Worm (Caenorhabditis elegans): ENCODE results near the gene B0252.1.

Gene B0252.1

DNA sequence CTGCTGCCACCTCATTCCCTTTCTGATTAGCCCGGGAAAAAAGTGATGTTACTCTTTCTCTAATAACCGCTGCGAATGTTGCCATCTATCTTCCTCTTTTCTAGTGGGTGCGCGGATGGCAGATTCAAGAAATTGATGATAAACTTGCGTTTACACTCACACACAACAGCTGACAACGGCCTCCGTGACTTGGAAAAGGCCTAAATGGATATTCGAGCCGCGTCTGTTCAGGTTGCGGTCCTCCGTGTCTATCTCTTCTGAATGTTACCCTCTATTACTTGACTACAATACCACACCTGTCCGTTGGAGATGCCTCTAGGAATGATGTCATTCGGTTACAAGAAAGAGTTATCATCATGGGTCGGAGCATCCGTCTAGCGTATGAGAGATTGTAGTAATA, 17.0 kb downstream of the B0252.1 start:
- no peak for TF ChIP-seq ztf-4 (tag; optimal IDR thresholded peaks at IDR 0.05)
- TF ChIP-seq pqm-1 (tag; optimal IDR thresholded peaks at IDR 0.05) = peak; percentile 9

- no peak for TF ChIP-seq nhr-76 (tag; optimal IDR thresholded peaks at IDR 0.05)
- TF ChIP-seq pqm-1 (tag; optimal IDR thresholded peaks at IDR 0.05) = no peak
- TF ChIP-seq jun-1 (tag; optimal IDR thresholded peaks at IDR 0.05) = no peak
- no peak for TF ChIP-seq ceh-82 (tag; optimal IDR thresholded peaks at IDR 0.05)
- no peak for TF ChIP-seq zag-1 (tag; optimal IDR thresholded peaks at IDR 0.05)
- TF ChIP-seq ceh-28 (tag; optimal IDR thresholded peaks at IDR 0.05) = peak; percentile 2
- TF ChIP-seq mdl-1 (tag; optimal IDR thresholded peaks at IDR 0.05) = no peak
- peak; percentile 74 for TF ChIP-seq pha-4 (tag; optimal IDR thresholded peaks at IDR 0.05)
- no peak for TF ChIP-seq lin-15B (tag; optimal IDR thresholded peaks at IDR 0.05)
- no peak for TF ChIP-seq snpc-4 (tag; optimal IDR thresholded peaks at IDR 0.05)
Measured at ce11 chrII:6937057-6937456, 17.6 kb downstream of the B0252.1 start.

DNA sequence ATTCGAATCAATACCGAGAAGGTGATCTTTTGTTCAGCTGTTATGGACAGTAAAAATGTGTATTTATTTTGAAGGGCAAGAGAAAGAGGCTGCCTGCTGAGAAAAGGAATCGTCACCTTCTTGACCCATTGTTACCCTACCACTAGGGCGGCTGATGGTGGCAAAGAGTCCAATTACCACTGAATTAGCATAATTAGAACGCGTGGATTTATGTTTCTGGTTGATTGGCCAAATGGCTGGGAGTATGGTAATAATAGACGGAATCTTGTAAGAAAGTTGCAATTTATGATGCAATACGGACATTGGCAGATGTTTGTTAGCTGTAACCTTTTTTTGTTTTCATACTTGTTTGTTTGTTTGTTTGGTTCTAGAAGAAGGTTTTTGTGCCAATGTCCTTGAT, 20.4 kb downstream of the B0252.1 start:
- no peak for TF ChIP-seq lsy-12 (tag; optimal IDR thresholded peaks at IDR 0.05)
- no peak for TF ChIP-seq ama-1 (optimal IDR thresholded peaks at IDR 0.05)
- no peak for TF ChIP-seq nhr-237 (tag; optimal IDR thresholded peaks at IDR 0.05)
- no peak for TF ChIP-seq egl-5 (tag; optimal IDR thresholded peaks at IDR 0.05)
- no peak for TF ChIP-seq pha-4 (tag; optimal IDR thresholded peaks at IDR 0.05)
- no peak for TF ChIP-seq nhr-43 (tag; optimal IDR thresholded peaks at IDR 0.05; ENCODE audit: poor library complexity, severe bottlenecking)
- TF ChIP-seq ceh-28 (tag; optimal IDR thresholded peaks at IDR 0.05) = no peak
- no peak for TF ChIP-seq jun-1 (tag; optimal IDR thresholded peaks at IDR 0.05)
- no peak for TF ChIP-seq daf-12 (tag; optimal IDR thresholded peaks at IDR 0.05)
- TF ChIP-seq elt-2 (tag; optimal IDR thresholded peaks at IDR 0.05) = no peak

DNA sequence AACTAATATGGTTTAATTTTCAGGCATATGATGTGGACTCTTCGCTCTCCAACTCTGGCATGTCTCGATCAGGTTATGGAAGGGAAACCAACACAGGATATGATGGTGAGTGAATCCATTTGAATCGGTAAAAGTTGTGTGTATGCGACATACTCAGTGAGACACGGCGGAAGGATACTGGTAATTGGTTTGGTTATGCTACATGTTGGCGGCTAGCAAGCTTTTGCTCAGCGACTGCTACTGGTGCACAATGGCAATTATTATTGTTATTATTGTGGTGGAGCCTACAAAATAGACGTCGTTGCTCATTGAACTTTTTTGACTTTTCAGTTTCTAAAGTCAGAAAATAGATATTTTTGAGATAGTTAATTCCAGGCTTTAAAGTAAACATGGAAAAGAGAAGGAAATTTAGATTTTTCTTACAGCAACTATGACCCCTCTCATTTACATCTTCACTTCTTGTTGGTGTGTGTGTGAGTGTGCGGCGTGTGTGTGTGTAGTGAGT, 21.3 kb downstream of the B0252.1 start:
- TF ChIP-seq unc-62 (GFP tag; optimal IDR thresholded peaks at IDR 0.05) = no peak
- TF ChIP-seq nhr-12 (tag; optimal IDR thresholded peaks at IDR 0.05) = no peak
- TF ChIP-seq nhr-11 (tag; optimal IDR thresholded peaks at IDR 0.05) = peak; percentile 44
- TF ChIP-seq unc-39 (tag; optimal IDR thresholded peaks at IDR 0.05) = no peak
- TF ChIP-seq ZK546.5 (tag; optimal IDR thresholded peaks at IDR 0.05) = no peak
- no peak for TF ChIP-seq skn-1 (tag; optimal IDR thresholded peaks at IDR 0.05)
- TF ChIP-seq daf-12 (tag; optimal IDR thresholded peaks at IDR 0.05) = no peak
- TF ChIP-seq egl-5 (tag; optimal IDR thresholded peaks at IDR 0.05) = peak; percentile 42
- TF ChIP-seq hmg-11 (tag; optimal IDR thresholded peaks at IDR 0.05) = no peak
- TF ChIP-seq zag-1 (tag; optimal IDR thresholded peaks at IDR 0.05) = no peak

ce11 chrII:6941520-6941919, 22.0 kb downstream of the B0252.1 start:
- TF ChIP-seq nhr-77 (tag; optimal IDR thresholded peaks at IDR 0.05) = no peak
- TF ChIP-seq nhr-11 (tag; optimal IDR thresholded peaks at IDR 0.05) = peak; percentile 22
- no peak for TF ChIP-seq ceh-9 (tag; optimal IDR thresholded peaks at IDR 0.05)
- no peak for TF ChIP-seq skn-1 (tag; optimal IDR thresholded peaks at IDR 0.05)
- TF ChIP-seq nhr-12 (tag; optimal IDR thresholded peaks at IDR 0.05) = no peak
- no peak for TF ChIP-seq nhr-43 (tag; optimal IDR thresholded peaks at IDR 0.05; ENCODE audit: poor library complexity, severe bottlenecking)
- TF ChIP-seq fos-1 (tag; optimal IDR thresholded peaks at IDR 0.05) = no peak

DNA sequence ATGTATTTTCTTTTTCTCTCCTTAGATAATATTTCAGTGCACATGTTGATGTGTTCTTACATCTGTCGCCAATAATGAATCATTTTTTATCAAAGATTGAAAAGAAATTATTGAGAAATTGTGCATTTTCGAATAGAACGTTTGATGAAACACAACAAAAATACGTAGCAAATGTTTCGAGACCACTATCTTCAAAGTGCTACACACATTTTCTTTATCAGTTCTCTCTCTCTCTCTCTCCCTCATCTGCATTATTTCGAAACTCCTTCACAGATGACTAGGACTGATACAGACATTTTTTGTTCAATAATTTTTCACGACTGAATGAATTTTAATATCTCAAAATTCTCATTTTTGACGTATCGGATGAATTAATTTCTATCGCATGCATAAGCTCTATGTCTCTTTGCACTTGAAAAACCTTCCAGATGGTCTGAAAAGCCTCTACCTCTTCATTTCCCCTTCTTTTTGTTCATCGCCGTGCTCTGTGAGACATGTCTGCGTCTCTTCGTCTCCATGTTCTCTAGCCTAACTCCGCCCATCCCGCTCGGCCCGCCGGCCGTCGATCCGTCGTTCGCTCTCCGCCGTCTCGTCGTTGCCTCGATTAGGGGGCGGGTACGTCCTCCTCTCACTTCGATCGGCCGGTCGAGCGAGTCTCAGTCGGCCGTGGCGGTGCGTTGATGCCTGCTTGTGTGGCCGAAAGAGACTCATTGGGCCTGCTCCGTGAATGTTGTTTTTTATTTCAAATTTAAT, 24.0 kb downstream of the B0252.1 start:
- TF ChIP-seq ztf-11 (tag; optimal IDR thresholded peaks at IDR 0.05) = no peak
- TF ChIP-seq nfya-1 (tag; optimal IDR thresholded peaks at IDR 0.05; ENCODE audit: insufficient read depth) = peak; percentile 57
- peak; percentile 11 for TF ChIP-seq pqm-1 (tag; optimal IDR thresholded peaks at IDR 0.05)
- no peak for TF ChIP-seq lin-15B (tag; optimal IDR thresholded peaks at IDR 0.05)
- TF ChIP-seq nhr-77 (tag; optimal IDR thresholded peaks at IDR 0.05) = no peak
- TF ChIP-seq nhr-43 (tag; optimal IDR thresholded peaks at IDR 0.05; ENCODE audit: poor library complexity, severe bottlenecking) = no peak
- TF ChIP-seq hmg-11 (tag; optimal IDR thresholded peaks at IDR 0.05) = peak; percentile 49
- TF ChIP-seq lin-39 (tag; optimal IDR thresholded peaks at IDR 0.05) = peak; percentile 92
- peak; percentile 70 for TF ChIP-seq elt-2 (tag; optimal IDR thresholded peaks at IDR 0.05)
- TF ChIP-seq ceh-28 (tag; optimal IDR thresholded peaks at IDR 0.05) = no peak
